Worm (Caenorhabditis elegans) whole organism, young adult: ENCODE data around the gene srh-71.

ENCODE experiments used
- B0261.1 ChIP-seq: sonication (generic microtip); optimal IDR thresholded peaks from 2 replicates; lab custom pipeline; 2016; ENCODE audit warnings: mild to moderate bottlenecking, missing genetic modification characterization, moderate library complexity, missing compliant biosample characterization
- D2030.7 ChIP-seq: fragments of 200-800 bp; sonication (Bioruptor generic); IDR thresholded peaks from 2 replicates; pipeline ENCODE4 v1.3.6; 2022; ENCODE audit warnings: missing genetic modification reagents, missing genetic modification characterization, missing compliant biosample characterization
- F22D6.2 ChIP-seq: sonication (generic microtip); optimal IDR thresholded peaks from 2 replicates; lab custom pipeline; 2016; ENCODE audit warnings: mild to moderate bottlenecking, missing genetic modification characterization, missing compliant biosample characterization
- F33H1.4 ChIP-seq: fragments of 200-800 bp; sonication (Bioruptor generic); IDR thresholded peaks from 2 replicates; pipeline ENCODE4 v1.3.6; 2022; ENCODE audit warnings: missing genetic modification reagents, missing genetic modification characterization, missing compliant biosample characterization
- F39B2.1 ChIP-seq: fragments of 200-800 bp; sonication (Bioruptor generic); IDR thresholded peaks from 2 replicates; pipeline ENCODE4 v1.3.6; 2022; ENCODE audit warnings: missing genetic modification reagents, missing genetic modification characterization, missing compliant biosample characterization
- F57C9.4 ChIP-seq: sonication (generic microtip); optimal IDR thresholded peaks from 2 replicates; lab custom pipeline; 2017; ENCODE audit warnings: mild to moderate bottlenecking, missing genetic modification characterization, missing compliant biosample characterization
- T26A5.8 ChIP-seq: sonication (generic microtip); optimal IDR thresholded peaks from 2 replicates; lab custom pipeline; 2016; ENCODE audit warnings: missing genetic modification characterization, missing compliant biosample characterization
- Y67H2A.10 ChIP-seq: fragments of 200-800 bp; sonication (Bioruptor generic); conservative IDR thresholded peaks from 2 replicates; pipeline ENCODE4 v1.3.6; 2022; ENCODE audit warnings: missing genetic modification reagents, missing genetic modification characterization, missing compliant biosample characterization
- athp-1 ChIP-seq: sonication (generic microtip); optimal IDR thresholded peaks from 2 replicates; lab custom pipeline; 2017; ENCODE audit warnings: mild to moderate bottlenecking, missing genetic modification characterization, missing compliant biosample characterization
- attf-5 ChIP-seq: fragments of 200-800 bp; sonication (Bioruptor generic); optimal IDR thresholded peaks from 2 replicates; lab custom pipeline; 2018; ENCODE audit warnings: mild to moderate bottlenecking, missing genetic modification characterization, missing compliant biosample characterization
- ceh-40 ChIP-seq: fragments of 200-800 bp; sonication (Bioruptor generic); IDR thresholded peaks from 2 replicates; pipeline ENCODE4 v1.3.6; 2022; ENCODE audit warnings: missing genetic modification characterization, missing compliant biosample characterization
- ceh-79 ChIP-seq: sonication (generic microtip); optimal IDR thresholded peaks from 2 replicates; lab custom pipeline; 2017; ENCODE audit warnings: mild to moderate bottlenecking, missing genetic modification characterization, missing compliant biosample characterization
- egl-18 ChIP-seq: fragments of 200-800 bp; sonication (Bioruptor generic); IDR thresholded peaks from 2 replicates; pipeline ENCODE4 v1.3.6; 2022; ENCODE audit warnings: missing genetic modification reagents, missing genetic modification characterization, missing compliant biosample characterization
- gei-17 ChIP-seq: fragments of 200-800 bp; sonication (Bioruptor generic); optimal IDR thresholded peaks from 2 replicates; lab custom pipeline; 2018; ENCODE audit warnings: mild to moderate bottlenecking, missing genetic modification characterization, missing compliant biosample characterization
- hlh-12 ChIP-seq: sonication (generic microtip); optimal IDR thresholded peaks from 2 replicates; lab custom pipeline; 2016; ENCODE audit warnings: missing genetic modification characterization, missing compliant biosample characterization
- lag-1 ChIP-seq: fragments of 200-800 bp; sonication (Bioruptor generic); IDR thresholded peaks from 2 replicates; pipeline ENCODE4 v1.3.6; 2022; ENCODE audit warnings: missing genetic modification reagents, missing genetic modification characterization, missing compliant biosample characterization
- let-607 ChIP-seq, 2 experiments: fragments of 200-800 bp in 1 of 2; sonication (Bioruptor generic) in 1 of 2; sonication (generic microtip) in 1 of 2; optimal IDR thresholded peaks; 2 replicates each; lab custom pipeline; 2016 to 2018; ENCODE audit warnings: mild to moderate bottlenecking in 2 of 2, missing compliant biosample characterization in 2 of 2, missing genetic modification characterization in 2 of 2, moderate library complexity in 2 of 2, missing genotype in 1 of 2
- lin-26 ChIP-seq: fragments of 200-800 bp; sonication (Bioruptor generic); IDR thresholded peaks from 2 replicates; pipeline ENCODE4 v1.3.6; 2022; ENCODE audit warnings: missing genetic modification reagents, missing genetic modification characterization, missing compliant biosample characterization
- lsy-27 ChIP-seq: sonication (generic microtip); optimal IDR thresholded peaks from 2 replicates; lab custom pipeline; 2017; ENCODE audit warnings: missing genetic modification characterization, mild to moderate bottlenecking, missing compliant biosample characterization, antibody characterized with exemption, missing genotype, borderline replicate concordance; ENCODE audit not compliant: insufficient read depth
- mes-4 ChIP-seq: sonication (generic microtip); optimal IDR thresholded peaks from 2 replicates; lab custom pipeline; 2016; ENCODE audit warnings: missing genotype, missing genetic modification characterization, missing compliant biosample characterization
- nhr-179 ChIP-seq: sonication (generic microtip); optimal IDR thresholded peaks from 2 replicates; lab custom pipeline; 2016; ENCODE audit warnings: mild to moderate bottlenecking, missing genetic modification characterization, missing compliant biosample characterization
- nhr-27 ChIP-seq: fragments of 200-800 bp; sonication (Bioruptor generic); optimal IDR thresholded peaks from 2 replicates; lab custom pipeline; 2018; ENCODE audit warnings: mild to moderate bottlenecking, missing genetic modification characterization, moderate library complexity, missing compliant biosample characterization
- nhr-90 ChIP-seq: sonication (generic microtip); optimal IDR thresholded peaks from 2 replicates; lab custom pipeline; 2016; ENCODE audit warnings: missing genotype, mild to moderate bottlenecking, missing genetic modification characterization, missing compliant biosample characterization
- pbrm-1 ChIP-seq: fragments of 200-800 bp; sonication (Bioruptor generic); IDR thresholded peaks from 2 replicates; pipeline ENCODE4 v1.3.6; 2022; ENCODE audit warnings: missing genetic modification reagents, missing genetic modification characterization, missing compliant biosample characterization
- repo-1 ChIP-seq: sonication (generic microtip); optimal IDR thresholded peaks from 2 replicates; lab custom pipeline; 2017; ENCODE audit warnings: mild to moderate bottlenecking, missing genetic modification characterization, missing compliant biosample characterization
- rpc-1 ChIP-seq, 2 experiments: fragments of 150-350 bp in 1 of 2; sonication (generic microtip) in 1 of 2; optimal IDR thresholded peaks; 2 replicates each; lab custom pipeline; 2014 to 2018; ENCODE audit warnings: missing biosample characterization in 1 of 2, missing genetic modification characterization in 1 of 2, missing genetic modification reagents in 1 of 2, missing genotype in 1 of 2
- sdz-38 ChIP-seq: sonication (generic microtip); optimal IDR thresholded peaks from 2 replicates; lab custom pipeline; 2016; ENCODE audit warnings: missing genotype, missing genetic modification characterization, missing compliant biosample characterization
- snpc-1.3 ChIP-seq: sonication (generic microtip); optimal IDR thresholded peaks from 2 replicates; lab custom pipeline; 2017; ENCODE audit warnings: missing genetic modification characterization, mild to moderate bottlenecking, missing compliant biosample characterization, antibody characterized with exemption, moderate library complexity, missing genotype, missing genetic modification reagents; ENCODE audit not compliant: insufficient read depth
- tbx-9 ChIP-seq: sonication (generic microtip); optimal IDR thresholded peaks from 2 replicates; lab custom pipeline; 2016; ENCODE audit warnings: borderline replicate concordance, missing genetic modification characterization, inconsistent platforms, missing compliant biosample characterization
- unc-130 ChIP-seq: sonication (generic microtip); optimal IDR thresholded peaks from 2 replicates; lab custom pipeline; 2016; ENCODE audit warnings: missing genetic modification reagents, missing genetic modification characterization, missing compliant biosample characterization
- zim-3 ChIP-seq: sonication (generic microtip); optimal IDR thresholded peaks from 2 replicates; lab custom pipeline; 2017; ENCODE audit warnings: mild to moderate bottlenecking, missing genetic modification characterization, moderate library complexity, missing compliant biosample characterization
- ztf-25 ChIP-seq: fragments of 200-800 bp; sonication (Bioruptor generic); IDR thresholded peaks from 2 replicates; pipeline ENCODE4 v1.3.6; 2022; ENCODE audit warnings: missing genetic modification reagents, missing genetic modification characterization, missing compliant biosample characterization
- ztf-6 ChIP-seq: fragments of 200-800 bp; sonication (Bioruptor generic); IDR thresholded peaks from 2 replicates; pipeline ENCODE4 v1.3.6; 2022; ENCODE audit warnings: missing genetic modification reagents, missing genetic modification characterization, missing compliant biosample characterization

The srh-71 gene

ce11 chrII:3096060-3096459 lies 27.2 kb upstream of the srh-71 start, which contains the start of gene srg-23:
Gene srg-23 (minus strand): TSS chrII:3096160.
- TF ChIP-seq lin-26 (GFP tag; lab: Robert Waterston, UW) (no peak), lsy-27 (tag; lab: Kevin White, UChicago) (no peak), gei-17 (no peak), nhr-179 (tag; lab: Kevin White, UChicago) (no peak), ceh-40 (no peak), rpc-1 (optimal IDR thresholded peaks at IDR 0.05; lab: Kevin White, UChicago) (no peak), rpc-1 (tag; optimal IDR thresholded peaks at IDR 0.05; lab: Kevin White, UChicago) (no peak), nhr-27 (tag; lab: Kevin White, UChicago) (no peak), T26A5.8 (tag; lab: Kevin White, UChicago) (no peak), lag-1 (no peak), tbx-9 (tag; lab: Kevin White, UChicago) (no peak), hlh-12 (tag; lab: Kevin White, UChicago) (no peak), let-607 (tag; optimal IDR thresholded peaks at IDR 0.05; lab: Kevin White, UChicago) (no peak), zim-3 (tag; lab: Kevin White, UChicago) (no peak), attf-5 (no peak)

ce11 chrII:3096857-3097256 lies 26.4 kb upstream of the srh-71 start, which contains the start of gene Y25C1A.14:
Gene Y25C1A.14 (minus strand): TSS chrII:3096957.
- no peak for TF ChIP-seq F33H1.4 (GFP tag; lab: Robert Waterston, UW)
- TF ChIP-seq, all 124 proteins: peak for 0

DNA sequence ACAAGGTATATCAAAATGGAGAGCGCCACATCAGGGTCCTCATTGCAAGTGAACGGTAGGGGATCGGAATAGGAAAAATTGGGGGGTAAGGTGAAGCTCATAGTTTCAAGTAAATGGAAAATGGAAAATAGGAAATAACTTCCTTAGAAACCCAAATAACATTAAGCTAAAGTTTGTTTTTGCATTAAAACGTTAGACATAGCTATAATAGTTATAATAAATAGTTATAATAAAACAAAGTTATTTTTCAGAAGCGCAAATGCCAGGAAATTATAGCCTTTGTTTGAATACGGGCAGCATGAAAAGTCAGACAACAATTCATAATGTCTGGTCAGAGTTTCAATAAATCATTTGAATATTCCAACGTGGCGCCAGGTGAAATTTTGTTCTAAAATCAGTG lies 22.8 kb upstream of the srh-71 start, which contains the start of gene srg-24:
Gene srg-24, minus strand, starts transcription at position 101 of the 400 bp plus-strand sequence.
- TF ChIP-seq Y67H2A.10 (no peak), F39B2.1 (no peak), athp-1 (tag; lab: Kevin White, UChicago) (no peak), F57C9.4 (tag; lab: Kevin White, UChicago) (no peak)

DNA sequence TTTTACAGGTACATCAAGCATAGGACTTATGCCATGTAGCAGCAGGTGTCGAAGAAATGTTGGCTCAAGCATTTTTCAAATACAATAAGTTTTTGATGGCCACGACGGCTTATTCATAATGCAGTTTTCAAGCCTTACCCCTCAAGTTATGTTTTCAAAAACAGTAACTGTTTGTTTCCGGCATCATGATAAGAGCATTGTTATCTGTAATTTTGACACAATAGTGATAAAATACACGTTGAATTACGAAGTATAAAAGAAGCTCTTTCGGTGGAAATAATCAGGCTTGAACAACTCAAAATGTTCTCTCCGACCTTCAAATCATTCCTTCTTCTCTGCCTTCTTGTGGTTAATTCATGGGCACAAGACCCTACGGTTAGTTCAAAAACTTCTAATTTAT lies 21.3 kb upstream of the srh-71 start, which contains the start of gene clec-121:
Gene clec-121, plus strand, starts transcription at position 301 of the 400 bp plus-strand sequence.
- TF ChIP-seq repo-1 (no peak), B0261.1 (tag; lab: Kevin White, UChicago) (no peak), unc-130 (GFP tag; lab: Kevin White, UChicago) (no peak), F33H1.4 (GFP tag; lab: Robert Waterston, UW) (no peak), F22D6.2 (no peak), mes-4 (tag; lab: Kevin White, UChicago) (no peak), egl-18 (GFP tag; lab: Robert Waterston, UW) (no peak), ztf-25 (no peak), sdz-38 (tag; lab: Kevin White, UChicago) (no peak), D2030.7 (no peak), nhr-90 (tag; lab: Kevin White, UChicago) (no peak), ztf-6 (no peak), nhr-27 (tag; lab: Kevin White, UChicago) (no peak)

DNA sequence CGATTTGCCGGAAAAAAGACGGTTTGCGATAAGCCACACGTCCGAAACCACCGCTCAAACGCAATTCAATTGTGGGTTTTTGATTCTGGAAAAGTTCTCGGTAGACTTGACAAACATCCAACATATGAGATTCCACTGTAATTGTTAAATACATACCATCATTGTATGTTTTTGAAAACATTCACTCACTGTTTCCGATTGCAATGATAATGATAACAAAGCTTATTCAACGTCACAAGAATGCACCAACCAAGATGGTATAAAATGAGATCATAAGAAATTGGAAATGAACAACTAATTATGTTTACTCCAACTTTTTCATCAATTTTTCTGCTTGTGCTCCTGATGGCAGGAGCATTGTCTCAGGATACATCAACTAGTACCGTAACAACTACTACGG lies 17.5 kb upstream of the srh-71 start, which contains the start of gene clec-122:
Gene clec-122, plus strand, starts transcription at position 301 of the 400 bp plus-strand sequence.
- TF ChIP-seq snpc-1.3 (tag; lab: Kevin White, UChicago) (no peak), tbx-9 (tag; lab: Kevin White, UChicago) (no peak), pbrm-1 (GFP tag; lab: Robert Waterston, UW) (no peak), ceh-79 (no peak), F39B2.1 (no peak)
- TF ChIP-seq, all 124 proteins: peak for 0
